Worm (Caenorhabditis elegans): ENCODE results near the gene cpl-1.
A peak's percentile ranks its signal among the peaks of the same experiment; 100 is the strongest.

The cpl-1 gene

DNA sequence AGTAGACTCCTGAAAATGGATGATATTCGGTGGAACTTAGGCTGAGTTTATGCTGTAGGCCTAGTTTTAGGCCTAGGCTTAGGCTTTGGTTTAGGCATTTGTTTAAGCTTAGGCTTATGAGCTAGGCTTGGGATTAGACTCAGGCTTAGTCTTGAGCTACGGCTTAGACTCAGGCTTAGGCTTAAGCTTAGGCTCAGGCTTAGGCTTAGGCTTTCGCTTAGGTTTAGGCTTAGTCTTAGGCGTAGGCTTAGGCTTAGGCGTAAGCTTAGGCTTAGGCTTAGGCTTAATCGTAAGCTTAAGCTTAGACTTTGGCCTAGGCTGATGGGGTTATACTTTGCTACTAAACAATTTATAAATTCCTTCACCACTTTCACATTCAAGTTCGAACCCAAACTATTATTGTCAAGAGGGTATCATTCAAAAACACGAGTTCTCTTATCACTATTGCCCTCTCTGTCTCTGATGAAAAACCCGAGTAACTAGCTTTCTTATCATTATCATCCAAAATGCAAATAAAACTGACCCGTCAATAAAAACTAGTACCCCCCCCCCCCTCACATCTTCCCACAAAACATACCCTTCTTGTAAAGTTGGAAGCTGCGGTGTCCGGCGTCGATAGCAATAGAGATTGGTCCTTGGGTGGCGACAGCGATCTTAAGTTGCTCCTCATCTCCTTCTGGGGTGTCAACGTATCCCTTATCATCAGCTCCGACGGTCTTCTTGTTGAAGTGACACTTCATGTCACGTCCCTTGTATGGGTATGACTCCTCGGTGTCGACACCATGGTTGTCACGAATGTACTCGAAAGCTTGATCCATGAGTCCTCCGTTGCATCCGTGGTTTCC is 2.0 kb downstream of the cpl-1 start:
- TF ChIP-seq ets-4 (GFP tag; optimal IDR thresholded peaks at IDR 0.05) (no peak), rcor-1 (GFP tag; IDR thresholded peaks at IDR 0.05) (no peak), F52B5.7 (tag; optimal IDR thresholded peaks at IDR 0.05) (peak; percentile 40), dox-1 (GFP tag; IDR thresholded peaks at IDR 0.05) (no peak), F39B2.1 (GFP tag; IDR thresholded peaks at IDR 0.05) (no peak), hsf-1 (GFP tag; IDR thresholded peaks at IDR 0.05) (peak; percentile 8; the same call in 1 of the 2 replicates), B0019.2 (GFP tag; conservative IDR thresholded peaks at IDR 0.05) (no peak), hmg-20 (GFP tag; IDR thresholded peaks at IDR 0.05) (0 out of 2 replicates have a peak, but pooled peaks have one; percentile 12), Y79H2A.3 (GFP tag; conservative IDR thresholded peaks at IDR 0.05) (no peak), cebp-2 (GFP tag; IDR thresholded peaks at IDR 0.05) (no peak), xnd-1 (tag; optimal IDR thresholded peaks at IDR 0.05) (no peak), dpff-1 (tag; optimal IDR thresholded peaks at IDR 0.05) (peak; percentile 5), F49E8.2 (tag; optimal IDR thresholded peaks at IDR 0.05; ENCODE audit: insufficient read depth) (no peak), Y53F4B.3 (GFP tag; IDR thresholded peaks at IDR 0.05) (no peak), mes-4 (tag; optimal IDR thresholded peaks at IDR 0.05) (no peak), K11D2.4 (GFP tag; IDR thresholded peaks at IDR 0.05) (no peak), ceh-40 (GFP tag; IDR thresholded peaks at IDR 0.05) (no peak), aptf-3 (GFP tag; IDR thresholded peaks at IDR 0.05) (no peak), ceh-27 (GFP tag; optimal IDR thresholded peaks at IDR 0.05) (no peak), hmg-1.2 (GFP tag; IDR thresholded peaks at IDR 0.05) (0 out of 2 replicates have a peak, but pooled peaks have one; percentile 8), sea-2 (GFP tag; IDR thresholded peaks at IDR 0.05) (no peak), hrde-1 (tag; optimal IDR thresholded peaks at IDR 0.05; ENCODE audit: borderline replicate concordance) (no peak), ama-1 (optimal IDR thresholded peaks at IDR 0.05) (no peak), ama-1 (GFP tag; optimal IDR thresholded peaks at IDR 0.05) (no peak), nfyb-1 (GFP tag; IDR thresholded peaks at IDR 0.05) (no peak), Y56A3A.18 (GFP tag; IDR thresholded peaks at IDR 0.05) (peak; percentile 40), ztf-3 (GFP tag; optimal IDR thresholded peaks at IDR 0.05) (peak; percentile 14), lag-1 (GFP tag; IDR thresholded peaks at IDR 0.05) (no peak), gei-17 (GFP tag; optimal IDR thresholded peaks at IDR 0.05) (peak; percentile 10), ztf-6 (GFP tag; IDR thresholded peaks at IDR 0.05) (no peak), lin-40 (tag; optimal IDR thresholded peaks at IDR 0.05) (no peak), F33H1.4 (GFP tag; IDR thresholded peaks at IDR 0.05) (no peak), unc-62 (GFP tag; optimal IDR thresholded peaks at IDR 0.05) (peak; percentile 71), madf-8 (GFP tag; conservative IDR thresholded peaks at IDR 0.05) (no peak), zfh-2 (GFP tag; conservative IDR thresholded peaks at IDR 0.05) (no peak), cebp-1 (GFP tag; IDR thresholded peaks at IDR 0.05) (no peak), cebp-1 (tag; optimal IDR thresholded peaks at IDR 0.05) (peak; percentile 13), F57C9.4 (tag; optimal IDR thresholded peaks at IDR 0.05) (no peak), ekl-4 (GFP tag; IDR thresholded peaks at IDR 0.05) (no peak), die-1 (tag; optimal IDR thresholded peaks at IDR 0.05) (no peak), ceh-58 (GFP tag; IDR thresholded peaks at IDR 0.05) (peak; percentile 1; the same call in 1 of the 2 replicates), ztf-22 (GFP tag; optimal IDR thresholded peaks at IDR 0.05) (no peak), snpc-1.3 (tag; optimal IDR thresholded peaks at IDR 0.05; ENCODE audit: insufficient read depth) (no peak), lsl-1 (GFP tag; optimal IDR thresholded peaks at IDR 0.05) (no peak), let-526 (GFP tag; IDR thresholded peaks at IDR 0.05) (no peak; the same call in 1 of the 2 replicates), C06A6.2 (GFP tag; conservative IDR thresholded peaks at IDR 0.05) (no peak), ZK185.1 (tag; optimal IDR thresholded peaks at IDR 0.05; ENCODE audit: poor library complexity, severe bottlenecking) (peak; percentile 34)

All from whole organism, young adult.